Worm (Caenorhabditis elegans) whole organism, L3 larva: ENCODE results near the gene EGAP1.1.

Experiments
- aly-2 ChIP-seq: fragments of 150-350 bp; optimal IDR thresholded peaks from 2 replicates; lab custom pipeline; 2014; ENCODE audit warnings: missing biosample characterization, missing genetic modification characterization
- nhr-237 ChIP-seq: fragments of 150-350 bp; optimal IDR thresholded peaks from 2 replicates; lab custom pipeline; 2014; ENCODE audit warnings: missing biosample characterization, missing genetic modification characterization
- nhr-25 ChIP-seq: sonication (generic microtip); optimal IDR thresholded peaks from 2 replicates; lab custom pipeline; 2017; ENCODE audit warnings: missing biosample characterization, missing genetic modification characterization
- sea-2 ChIP-seq: fragments of 150-350 bp; sonication (generic microtip); optimal IDR thresholded peaks from 4 replicates; lab custom pipeline; 2014; ENCODE audit warnings: missing biosample characterization, missing genetic modification reagents, missing genetic modification characterization
- tbx-2 ChIP-seq: sonication (generic microtip); optimal IDR thresholded peaks from 2 replicates; lab custom pipeline; 2016; ENCODE audit warnings: mild to moderate bottlenecking, missing genetic modification characterization, missing compliant biosample characterization

DNA sequence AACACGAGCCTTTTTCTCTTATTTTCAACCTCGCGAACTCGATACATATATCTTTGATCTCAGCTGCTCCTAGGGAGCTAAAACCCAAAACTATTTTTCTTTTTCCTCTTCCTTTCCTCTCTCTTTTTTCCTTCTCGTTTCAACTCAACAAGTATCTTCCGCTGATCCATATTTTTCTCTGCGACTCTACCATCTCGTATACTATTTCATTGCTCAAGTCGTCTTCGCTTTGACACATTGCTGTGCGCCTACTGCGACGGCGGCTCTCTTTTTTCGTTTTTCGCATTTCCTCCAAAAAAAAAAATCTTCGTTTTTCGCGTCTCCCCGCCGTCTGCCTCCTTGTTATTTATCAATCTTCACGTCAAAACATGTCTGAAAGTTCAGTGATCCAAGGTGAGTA is 12.8 kb upstream of the EGAP1.1 start:
- TF ChIP-seq nhr-237 (tag; lab: Kevin White, UChicago) (no peak), sea-2 (GFP tag; lab: Kevin White, UChicago) (no peak), tbx-2 (tag; lab: Kevin White, UChicago) (no peak), nhr-25 (no peak), aly-2 (no peak)
